Worm (Caenorhabditis elegans) whole organism, late embryonic: ENCODE results near the gene nhr-112.

Experiments used
- ceh-2 ChIP-seq: sonication (generic microtip); optimal IDR thresholded peaks from 2 replicates; lab custom pipeline; 2016; ENCODE audit warnings: missing genotype, missing genetic modification characterization, missing compliant biosample characterization
- nhr-11 ChIP-seq: fragments of 150-350 bp; optimal IDR thresholded peaks from 2 replicates; lab custom pipeline; 2014; ENCODE audit warnings: missing biosample characterization, missing genetic modification characterization
- odd-2 ChIP-seq: sonication (generic microtip); optimal IDR thresholded peaks from 2 replicates; lab custom pipeline; 2017; ENCODE audit warnings: antibody characterized with exemption, mild to moderate bottlenecking, missing genetic modification characterization, missing compliant biosample characterization
- pha-4 ChIP-seq: fragments of 150-350 bp; optimal IDR thresholded peaks from 2 replicates; lab custom pipeline; 2018; ENCODE audit warnings: missing biosample characterization, missing genetic modification reagents, missing genetic modification characterization
- tbx-2 ChIP-seq: sonication (generic microtip); optimal IDR thresholded peaks from 2 replicates; lab custom pipeline; 2016; ENCODE audit warnings: missing genetic modification characterization, missing compliant biosample characterization
- ztf-16 ChIP-seq: sonication (generic microtip); optimal IDR thresholded peaks from 2 replicates; lab custom pipeline; 2017; ENCODE audit warnings: missing genetic modification characterization, missing compliant biosample characterization

ce11 chrV:16731600-16731999 lies 8.0 kb upstream of the nhr-112 start, which contains the start of gene srz-100:
- TF ChIP-seq tbx-2 (tag; lab: Kevin White, UChicago) (no peak), odd-2 (tag; lab: Kevin White, UChicago) (no peak), nhr-11 (tag; lab: Kevin White, UChicago) (no peak), pha-4 (tag; lab: Kevin White, UChicago) (no peak), ztf-16 (tag; lab: Kevin White, UChicago) (no peak), ceh-2 (tag; lab: Kevin White, UChicago) (no peak)
